Worm (Caenorhabditis elegans) whole organism, L4 larva: ENCODE measurements around the gene F20C5.7.

ENCODE experiments used
- F44E2.7 ChIP-seq: fragments of 200-800 bp; sonication (Bioruptor generic); IDR thresholded peaks from 2 replicates; pipeline ENCODE4 v2.1.2; 2022; ENCODE audit warnings: missing genetic modification characterization, missing compliant biosample characterization
- F49E8.2 ChIP-seq: sonication (generic microtip); optimal IDR thresholded peaks from 2 replicates; lab custom pipeline; 2016; ENCODE audit warnings: missing compliant biosample characterization, mild to moderate bottlenecking, missing genetic modification characterization, borderline replicate concordance
- T20F7.1 ChIP-seq: fragments of 200-800 bp; sonication (Bioruptor generic); optimal IDR thresholded peaks from 2 replicates; lab custom pipeline; 2018; ENCODE audit warnings: mild to moderate bottlenecking, missing genetic modification characterization, missing compliant biosample characterization
- Y105C5A.15 ChIP-seq: fragments of 200-800 bp; sonication (Bioruptor generic); IDR thresholded peaks from 2 replicates; pipeline ENCODE4 v1.3.6; 2022; ENCODE audit warnings: missing genetic modification characterization, missing compliant biosample characterization
- Y75B8A.6 ChIP-seq: fragments of 200-800 bp; sonication (Bioruptor generic); IDR thresholded peaks from 2 replicates; pipeline ENCODE4 v1.3.6; 2022; ENCODE audit warnings: missing genetic modification reagents, missing genetic modification characterization, missing compliant biosample characterization
- ZK337.2 ChIP-seq: fragments of 200-800 bp; sonication (Bioruptor generic); IDR thresholded peaks from 2 replicates; pipeline ENCODE4 v1.3.6; 2022; ENCODE audit warnings: missing genetic modification reagents, missing genetic modification characterization, missing compliant biosample characterization
- aly-2 ChIP-seq: sonication (generic microtip); optimal IDR thresholded peaks from 2 replicates; lab custom pipeline; 2018; ENCODE audit warnings: missing biosample characterization, missing genetic modification characterization
- ama-1 ChIP-seq: fragments of 150-350 bp; optimal IDR thresholded peaks from 2 replicates; lab custom pipeline; 2014; ENCODE audit warnings: inconsistent platforms, mixed read lengths
- attf-4 ChIP-seq: sonication (generic microtip); optimal IDR thresholded peaks from 3 replicates; lab custom pipeline; 2017; ENCODE audit warnings: missing biosample characterization, missing genetic modification characterization
- ceh-28 ChIP-seq: fragments of 150-350 bp; optimal IDR thresholded peaks from 2 replicates; lab custom pipeline; 2014; ENCODE audit warnings: missing biosample characterization, missing genetic modification reagents, missing genetic modification characterization
- ceh-44 ChIP-seq: fragments of 200-800 bp; sonication (Bioruptor generic); IDR thresholded peaks from 2 replicates; pipeline ENCODE4 v1.3.6; 2022; ENCODE audit warnings: missing genetic modification reagents, missing genetic modification characterization, missing compliant biosample characterization
- ces-1 ChIP-seq: fragments of 150-350 bp; sonication (generic microtip); optimal IDR thresholded peaks from 4 replicates; lab custom pipeline; 2014; ENCODE audit warnings: missing biosample characterization, missing genetic modification reagents, missing genetic modification characterization
- daf-12 ChIP-seq: fragments of 150-350 bp; optimal IDR thresholded peaks from 2 replicates; lab custom pipeline; 2014; ENCODE audit warnings: missing biosample characterization, missing genetic modification reagents, missing genetic modification characterization
- daf-16 ChIP-seq, 3 experiments: sonication (generic microtip); optimal IDR thresholded peaks; 2 replicates each; lab custom pipeline; 2016 to 2017; ENCODE audit warnings: missing genetic modification characterization in 3 of 3, missing genetic modification reagents in 3 of 3, mild to moderate bottlenecking in 2 of 3, missing compliant biosample characterization in 2 of 3, missing biosample characterization in 1 of 3, moderate library complexity in 1 of 3
- daf-19 ChIP-seq: fragments of 200-800 bp; sonication (Bioruptor generic); conservative IDR thresholded peaks from 2 replicates; pipeline ENCODE4 v1.3.6; 2022; ENCODE audit warnings: missing genetic modification characterization, missing compliant biosample characterization
- dve-1 ChIP-seq: sonication (generic microtip); optimal IDR thresholded peaks from 2 replicates; lab custom pipeline; 2017; ENCODE audit warnings: antibody characterized with exemption, mild to moderate bottlenecking, missing genetic modification characterization, missing compliant biosample characterization; ENCODE audit not compliant: insufficient read depth
- hif-1 ChIP-seq, 2 experiments: sonication (generic microtip); optimal IDR thresholded peaks; 2 replicates each; lab custom pipeline; 2016 to 2017; ENCODE audit warnings: missing compliant biosample characterization in 2 of 2, missing genetic modification characterization in 2 of 2, missing genetic modification reagents in 2 of 2, missing genotype in 2 of 2, mild to moderate bottlenecking in 1 of 2
- hlh-30 ChIP-seq: sonication (generic microtip); optimal IDR thresholded peaks from 2 replicates; lab custom pipeline; 2017; ENCODE audit warnings: antibody characterized with exemption, mild to moderate bottlenecking, missing genetic modification characterization, missing compliant biosample characterization; ENCODE audit not compliant: insufficient read depth
- hmg-1.1 ChIP-seq: fragments of 200-800 bp; sonication (Bioruptor generic); IDR thresholded peaks from 2 replicates; pipeline ENCODE4 v1.3.6; 2022; ENCODE audit warnings: missing genetic modification reagents, missing genetic modification characterization, missing compliant biosample characterization
- jun-1 ChIP-seq: fragments of 150-350 bp; optimal IDR thresholded peaks from 2 replicates; lab custom pipeline; 2014; ENCODE audit warnings: missing biosample characterization, missing genetic modification reagents, missing genetic modification characterization
- lin-13 ChIP-seq: fragments of 150-350 bp; optimal IDR thresholded peaks from 2 replicates; lab custom pipeline; 2014; ENCODE audit warnings: missing biosample characterization, missing genetic modification reagents, missing genetic modification characterization
- lin-15B ChIP-seq: fragments of 150-350 bp; sonication (generic microtip); optimal IDR thresholded peaks from 3 replicates; lab custom pipeline; 2014; ENCODE audit warnings: missing biosample characterization, missing genetic modification characterization
- lin-29 ChIP-seq: fragments of 200-800 bp; sonication (Bioruptor generic); IDR thresholded peaks from 2 replicates; pipeline ENCODE4 v1.3.6; 2022; ENCODE audit warnings: missing genetic modification reagents, missing genetic modification characterization, missing compliant biosample characterization
- lin-38 ChIP-seq: fragments of 200-800 bp; sonication (Bioruptor generic); IDR thresholded peaks from 2 replicates; pipeline ENCODE4 v1.3.6; 2022; ENCODE audit warnings: missing genetic modification reagents, missing genetic modification characterization, missing compliant biosample characterization
- lir-3 ChIP-seq: sonication (generic microtip); optimal IDR thresholded peaks from 2 replicates; lab custom pipeline; 2016; ENCODE audit warnings: mild to moderate bottlenecking, missing genetic modification characterization, missing compliant biosample characterization
- lsy-2 ChIP-seq, 2 experiments: fragments of 150-350 bp in 1 of 2; sonication (generic microtip) in 1 of 2; optimal IDR thresholded peaks; 2 replicates each; lab custom pipeline; 2014 to 2017; ENCODE audit warnings: missing biosample characterization in 2 of 2, missing genetic modification characterization in 2 of 2
- madf-9 ChIP-seq: fragments of 200-800 bp; sonication (Bioruptor generic); conservative IDR thresholded peaks from 2 replicates; pipeline ENCODE4 v1.3.6; 2022; ENCODE audit warnings: missing genetic modification reagents, missing genetic modification characterization, missing compliant biosample characterization
- mdl-1 ChIP-seq, 2 experiments: fragments of 150-350 bp in 1 of 2; sonication (generic microtip) in 1 of 2; optimal IDR thresholded peaks; 2 replicates each; lab custom pipeline; 2014 to 2017; ENCODE audit warnings: missing biosample characterization in 2 of 2, missing genetic modification characterization in 2 of 2
- mdt-29 ChIP-seq: fragments of 200-800 bp; sonication (Bioruptor generic); IDR thresholded peaks from 2 replicates; pipeline ENCODE4 v1.3.6; 2022; ENCODE audit warnings: missing genetic modification reagents, missing genetic modification characterization, missing compliant biosample characterization
- mep-1 ChIP-seq: fragments of 150-350 bp; sonication (generic microtip); optimal IDR thresholded peaks from 3 replicates; lab custom pipeline; 2014; ENCODE audit warnings: missing biosample characterization, missing genetic modification characterization
- mes-2 ChIP-seq: sonication (generic microtip); optimal IDR thresholded peaks from 2 replicates; lab custom pipeline; 2016; ENCODE audit warnings: missing genotype, mild to moderate bottlenecking, missing genetic modification characterization, missing compliant biosample characterization; ENCODE audit not compliant: poor library complexity, severe bottlenecking
- mxl-2 ChIP-seq: fragments of 200-800 bp; sonication (Bioruptor generic); conservative IDR thresholded peaks from 2 replicates; pipeline ENCODE4 v1.3.6; 2022; ENCODE audit warnings: missing genetic modification reagents, missing genetic modification characterization, missing compliant biosample characterization
- mxl-3 ChIP-seq: fragments of 200-800 bp; sonication (Bioruptor generic); optimal IDR thresholded peaks from 2 replicates; lab custom pipeline; 2018; ENCODE audit warnings: mild to moderate bottlenecking, missing genetic modification characterization, missing compliant biosample characterization
- nhr-10 ChIP-seq: fragments of 150-350 bp; optimal IDR thresholded peaks from 2 replicates; lab custom pipeline; 2014; ENCODE audit warnings: missing biosample characterization, missing genetic modification characterization
- nhr-11 ChIP-seq: fragments of 150-350 bp; optimal IDR thresholded peaks from 2 replicates; lab custom pipeline; 2014; ENCODE audit warnings: missing biosample characterization, missing genetic modification characterization
- nhr-28 ChIP-seq: fragments of 150-350 bp; optimal IDR thresholded peaks from 2 replicates; lab custom pipeline; 2014; ENCODE audit warnings: missing biosample characterization, missing genetic modification characterization
- nhr-6 ChIP-seq: fragments of 150-350 bp; optimal IDR thresholded peaks from 2 replicates; lab custom pipeline; 2014; ENCODE audit warnings: missing biosample characterization, missing genetic modification characterization
- nhr-77 ChIP-seq: fragments of 150-350 bp; optimal IDR thresholded peaks from 2 replicates; lab custom pipeline; 2014; ENCODE audit warnings: missing biosample characterization, missing genetic modification characterization
- pqm-1 ChIP-seq: sonication (generic microtip); optimal IDR thresholded peaks from 2 replicates; lab custom pipeline; 2017; ENCODE audit warnings: missing biosample characterization, missing genetic modification characterization
- rbr-2 ChIP-seq: sonication (generic microtip); optimal IDR thresholded peaks from 2 replicates; lab custom pipeline; 2016; ENCODE audit warnings: missing genotype, missing genetic modification characterization, missing compliant biosample characterization
- saeg-2 ChIP-seq: fragments of 200-800 bp; sonication (Bioruptor generic); IDR thresholded peaks from 2 replicates; pipeline ENCODE4 v1.3.6; 2022; ENCODE audit warnings: missing genetic modification reagents, missing genetic modification characterization, missing compliant biosample characterization
- skn-1 ChIP-seq: fragments of 150-350 bp; optimal IDR thresholded peaks from 2 replicates; lab custom pipeline; 2014; ENCODE audit warnings: missing biosample characterization, missing genetic modification characterization
- snpc-1.2 ChIP-seq: fragments of 200-800 bp; sonication (Bioruptor generic); IDR thresholded peaks from 2 replicates; pipeline ENCODE4 v1.3.6; 2022; ENCODE audit warnings: missing genetic modification reagents, missing genetic modification characterization, missing compliant biosample characterization
- spr-1 ChIP-seq: sonication (generic microtip); optimal IDR thresholded peaks from 2 replicates; lab custom pipeline; 2016; ENCODE audit warnings: mild to moderate bottlenecking, missing genetic modification characterization, missing compliant biosample characterization
- unc-130 ChIP-seq: sonication (generic microtip); optimal IDR thresholded peaks from 2 replicates; lab custom pipeline; 2016; ENCODE audit warnings: missing genetic modification reagents, missing genetic modification characterization, missing compliant biosample characterization
- unc-62 ChIP-seq, 3 experiments: fragments of 150-350 bp in 1 of 3; sonication (generic microtip); optimal IDR thresholded peaks in 2 of 3; peaks in 1 of 3; 1 replicate in 1 of 3; 2 replicates in 2 of 3; lab custom pipeline; 2014 to 2017; ENCODE audit warnings: missing biosample characterization in 3 of 3, missing genetic modification characterization in 3 of 3, missing genetic modification reagents in 3 of 3, missing genotype in 1 of 3
- zfp-2 ChIP-seq: sonication (generic microtip); optimal IDR thresholded peaks from 2 replicates; lab custom pipeline; 2016; ENCODE audit warnings: mild to moderate bottlenecking, missing genetic modification characterization, missing compliant biosample characterization
- ztf-11 ChIP-seq: fragments of 150-350 bp; optimal IDR thresholded peaks from 2 replicates; lab custom pipeline; 2014; ENCODE audit warnings: missing biosample characterization, missing genetic modification characterization
- ztf-7 ChIP-seq: fragments of 150-350 bp; optimal IDR thresholded peaks from 2 replicates; lab custom pipeline; 2014; ENCODE audit warnings: missing biosample characterization, missing genetic modification characterization

F20C5.7 gene

ce11 chrIV:8743654-8744332 lies 1.7 kb downstream of the F20C5.7 start, which contains the start of gene F21D5.7 (continued):
- peak; percentile 56 for TF ChIP-seq nhr-28 (tag; lab: Kevin White, UChicago)
- no peak for TF ChIP-seq ces-1 (GFP tag; lab: Kevin White, UChicago)
- TF ChIP-seq skn-1 (tag; lab: Kevin White, UChicago), result no peak
- TF ChIP-seq rbr-2 (tag; lab: Kevin White, UChicago), result peak; percentile 64
- peak in 1 of 2 experiments; percentile 44 for TF ChIP-seq hif-1 (tag; optimal IDR thresholded peaks at IDR 0.05; lab: Kevin White, UChicago)
- no peak for TF ChIP-seq ZK337.2
- peak; percentile 53; the same call in 1 of the 2 replicates for TF ChIP-seq snpc-1.2
- TF ChIP-seq zfp-2 (tag; lab: Kevin White, UChicago), result no peak
- TF ChIP-seq lin-15B (tag; lab: Kevin White, UChicago), result no peak
- peak; percentile 58 for TF ChIP-seq nhr-77 (tag; lab: Kevin White, UChicago)
- TF ChIP-seq mes-2 (tag; lab: Kevin White, UChicago), result peak; percentile 76
- no peak for TF ChIP-seq ama-1 (lab: Kevin White, UChicago)
- TF ChIP-seq lin-38 (GFP tag; lab: Robert Waterston, UW), result peak; percentile 77
- no peak for TF ChIP-seq lir-3
- peak; percentile 18 for TF ChIP-seq unc-130 (GFP tag; lab: Kevin White, UChicago)
- TF ChIP-seq spr-1 (tag; lab: Kevin White, UChicago), result peak; percentile 46
- no peak for TF ChIP-seq mdt-29 (GFP tag; lab: Robert Waterston, UW)
- TF ChIP-seq daf-12 (tag; lab: Kevin White, UChicago), result no peak
- no peak for TF ChIP-seq F49E8.2 (tag; lab: Kevin White, UChicago)
- TF ChIP-seq nhr-10 (tag; lab: Kevin White, UChicago), result no peak
- TF ChIP-seq T20F7.1 (GFP tag; lab: Kevin White, UChicago), result peak; percentile 86
- TF ChIP-seq saeg-2 (GFP tag; lab: Robert Waterston, UW), result no peak
- TF ChIP-seq ztf-7, result peak; percentile 72
- TF ChIP-seq mxl-2 (GFP tag; lab: Robert Waterston, UW), result no peak
- peak; percentile 80 for TF ChIP-seq mep-1
- TF ChIP-seq madf-9 (GFP tag; lab: Robert Waterston, UW), result 0 out of 2 replicates have a peak, but pooled peaks have one; percentile 37
- peak; percentile 91 for TF ChIP-seq dve-1
- no peak for TF ChIP-seq jun-1 (tag; lab: Kevin White, UChicago)
- TF ChIP-seq ceh-28 (tag; lab: Kevin White, UChicago), result peak; percentile 33
- no peak for TF ChIP-seq Y75B8A.6 (GFP tag; lab: Robert Waterston, UW)
- TF ChIP-seq hlh-30, result peak; percentile 90
- TF ChIP-seq ceh-44, result no peak
- peak; percentile 12 for TF ChIP-seq nhr-11 (tag; lab: Kevin White, UChicago)
- TF ChIP-seq mxl-3, result peak; percentile 15
- no peak for TF ChIP-seq daf-19 (GFP tag; lab: Robert Waterston, UW)
- TF ChIP-seq attf-4, result no peak
- TF ChIP-seq hmg-1.1 (GFP tag; lab: Robert Waterston, UW), result peak; percentile 34; the same call in 1 of the 2 replicates
- TF ChIP-seq Y105C5A.15 (GFP tag; lab: Robert Waterston, UW), result no peak
- TF ChIP-seq pqm-1, result no peak
- TF ChIP-seq mdl-1 (tag; optimal IDR thresholded peaks at IDR 0.05; lab: Kevin White, UChicago), result peak in 1 of 2 experiments; percentile 51
- TF ChIP-seq unc-62 (GFP tag; optimal IDR thresholded peaks at IDR 0.05 in 1 of 2; lab: Kevin White, UChicago), result peak in 1 of 2 experiments; percentile 51
- TF ChIP-seq unc-62 (tag; optimal IDR thresholded peaks at IDR 0.05; lab: Kevin White, UChicago), result no peak
- TF ChIP-seq lsy-2 (tag; optimal IDR thresholded peaks at IDR 0.05; lab: Kevin White, UChicago), result peak in 1 of 2 experiments; percentile 90
- no peak for TF ChIP-seq ztf-11 (tag; lab: Kevin White, UChicago)
- TF ChIP-seq lin-29, result no peak
- TF ChIP-seq F44E2.7 (GFP tag; lab: Robert Waterston, UW), result no peak
- peak; percentile 35 for TF ChIP-seq lin-13 (GFP tag; lab: Kevin White, UChicago)
- TF ChIP-seq daf-16 (GFP tag; optimal IDR thresholded peaks at IDR 0.05; lab: Kevin White, UChicago), result peak in 1 of 2 experiments; percentile 34
- TF ChIP-seq daf-16 (tag; optimal IDR thresholded peaks at IDR 0.05; lab: Kevin White, UChicago), result peak; percentile 70
- peak; percentile 46 for TF ChIP-seq nhr-6 (tag; lab: Kevin White, UChicago)
- TF ChIP-seq aly-2, result no peak
- TF ChIP-seq, all 104 proteins: peak for 37
